Worm (Caenorhabditis elegans) whole organism, late embryonic: ENCODE results near the gene acl-7.

ENCODE experiments used
- ama-1 ChIP-seq: fragments of 150-350 bp; optimal IDR thresholded peaks from 2 replicates; lab custom pipeline; 2014
- pqm-1 ChIP-seq: sonication (generic microtip); optimal IDR thresholded peaks from 2 replicates; lab custom pipeline; 2016; ENCODE audit warnings: missing genetic modification characterization, missing compliant biosample characterization
- ref-2 ChIP-seq: sonication (generic microtip); optimal IDR thresholded peaks from 2 replicates; lab custom pipeline; 2016; ENCODE audit warnings: missing genetic modification characterization, missing compliant biosample characterization
- tbx-7 ChIP-seq: sonication (generic microtip); optimal IDR thresholded peaks from 2 replicates; lab custom pipeline; 2016; ENCODE audit warnings: missing genotype, missing genetic modification characterization, missing compliant biosample characterization

DNA sequence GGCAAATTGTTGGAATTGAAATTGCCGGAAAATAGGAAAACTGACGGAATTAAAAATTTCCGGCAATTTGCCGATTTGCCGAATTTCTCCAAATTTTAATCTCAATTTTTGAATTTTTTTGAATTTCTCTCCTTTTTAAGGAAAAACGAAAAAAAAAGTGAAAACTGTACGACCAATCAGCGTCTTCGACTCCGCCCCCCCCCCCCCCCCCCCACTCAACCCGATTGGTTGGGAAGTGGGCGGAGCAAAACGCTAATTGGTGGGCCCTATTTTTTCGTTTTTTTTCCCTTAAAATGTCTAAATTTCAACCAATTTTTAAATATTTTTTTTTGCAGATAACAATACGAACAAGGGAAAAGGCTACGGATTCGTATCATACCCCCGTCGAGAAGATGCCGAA is 46.3 kb downstream of the acl-7 start:
- TF ChIP-seq ama-1 (no peak), tbx-7 (no peak), pqm-1 (tag; lab: Kevin White, UChicago) (no peak), ref-2 (no peak)
